Worm (Caenorhabditis elegans): ENCODE measurements around the gene R155.3.

DNA sequence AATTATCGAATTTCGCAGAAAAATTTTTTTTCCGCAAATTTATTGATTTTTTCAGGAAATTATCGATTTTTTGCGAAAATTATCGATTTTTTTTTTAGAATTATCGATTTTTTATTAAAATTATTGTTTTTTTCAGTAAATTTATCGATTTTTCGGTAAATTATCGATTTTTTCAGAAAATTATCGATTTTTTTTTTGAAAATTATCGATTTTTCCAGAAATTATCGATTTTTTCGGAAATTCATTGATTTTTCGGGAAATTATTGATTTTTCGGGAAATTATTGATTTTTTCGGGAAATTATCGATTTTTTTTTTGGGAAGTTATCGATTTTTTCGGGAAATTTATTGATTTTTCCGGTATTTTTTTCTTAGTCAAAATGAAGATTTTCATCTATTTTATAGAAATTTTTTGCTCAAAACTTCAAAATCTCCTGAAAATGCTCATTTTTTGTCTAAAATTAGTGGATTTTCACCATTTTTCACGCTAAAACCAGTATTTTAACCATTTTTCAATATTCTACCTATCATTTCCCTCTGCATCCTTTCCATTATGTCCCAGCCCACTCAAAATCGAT lies 20.9 kb downstream of the R155.3 start:
- TF ChIP-seq lin-39 (tag; optimal IDR thresholded peaks at IDR 0.05) (no peak), F13H6.1 (tag; optimal IDR thresholded peaks at IDR 0.05) (no peak), ZK546.5 (tag; optimal IDR thresholded peaks at IDR 0.05) (no peak), skn-1 (tag; optimal IDR thresholded peaks at IDR 0.05) (no peak), unc-62 (GFP tag; optimal IDR thresholded peaks at IDR 0.05) (no peak), unc-55 (GFP tag; optimal IDR thresholded peaks at IDR 0.05) (no peak), alr-1 (tag; optimal IDR thresholded peaks at IDR 0.05) (no peak), zag-1 (tag; optimal IDR thresholded peaks at IDR 0.05) (no peak), crh-2 (tag; optimal IDR thresholded peaks at IDR 0.05) (no peak)

Data from whole organism, L2 larva.